ENCODE assay signal across 6 worm cellular contexts in the genomic region with DNA sequence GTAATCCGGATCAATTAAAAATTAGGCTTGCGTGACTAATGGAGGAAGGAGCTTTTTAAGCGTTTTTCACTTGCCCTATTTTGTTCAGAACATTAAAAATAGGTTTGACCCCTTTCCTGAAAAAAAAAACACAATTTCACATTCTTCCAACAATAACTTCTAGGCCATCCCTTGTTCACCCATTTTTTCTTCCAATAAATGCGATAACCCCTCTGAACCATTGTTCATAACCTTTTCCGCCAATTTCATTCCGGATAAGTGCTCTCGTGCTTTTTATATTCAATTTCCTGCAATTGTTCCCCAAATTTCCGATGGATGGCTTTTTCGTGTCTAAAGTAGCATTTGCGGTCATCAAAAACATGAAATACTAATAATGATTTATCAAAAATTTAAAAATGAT.
TF ChIP-seq lines count a peak whose summit lies in the region.

No protein-coding gene starts in this region.

TF ChIP-seq in whole organism, L1 larva, 84 proteins besides CTCF, POLR2A, EP300 and RAD21 (continues in another document):
- TF ChIP-seq aly-2 (tag; optimal IDR thresholded peaks at IDR 0.05; lab: Kevin White, UChicago) (peak; percentile 4), sup-37 (GFP tag; optimal IDR thresholded peaks at IDR 0.05; lab: Kevin White, UChicago) (no peak), hlh-17 (GFP tag; optimal IDR thresholded peaks at IDR 0.05; lab: Kevin White, UChicago; ENCODE audit: borderline replicate concordance) (no peak), ama-1 (optimal IDR thresholded peaks at IDR 0.05; lab: Kevin White, UChicago) (no peak), elt-2 (tag; optimal IDR thresholded peaks at IDR 0.05; lab: Kevin White, UChicago) (peak; percentile 20), nhr-71 (tag; optimal IDR thresholded peaks at IDR 0.05; lab: Kevin White, UChicago) (no peak), nhr-85 (tag; lab: Kevin White, UChicago) (no peak), fkh-8 (tag; optimal IDR thresholded peaks at IDR 0.05; lab: Kevin White, UChicago) (no peak), ceh-90 (tag; optimal IDR thresholded peaks at IDR 0.05; lab: Kevin White, UChicago) (no peak), vab-15 (tag; optimal IDR thresholded peaks at IDR 0.05; lab: Kevin White, UChicago) (no peak), ets-5 (GFP tag; IDR thresholded peaks at IDR 0.05; lab: Robert Waterston, UW) (no peak), efl-1 (optimal IDR thresholded peaks at IDR 0.05; lab: Kevin White, UChicago) (no peak), efl-1 (GFP tag; optimal IDR thresholded peaks at IDR 0.05 in 1 of 2; lab: Kevin White, UChicago) (no peak), blmp-1 (tag; optimal IDR thresholded peaks at IDR 0.05; lab: Kevin White, UChicago) (no peak), ceh-63 (GFP tag; optimal IDR thresholded peaks at IDR 0.05; lab: Kevin White, UChicago) (no peak)

TF ChIP-seq in whole organism, L2 larva, 48 proteins besides CTCF, POLR2A, EP300 and RAD21 (continues in another document):
- TF ChIP-seq zag-1 (tag; optimal IDR thresholded peaks at IDR 0.05; lab: Kevin White, UChicago), result no peak
- no peak for TF ChIP-seq crh-2 (tag; optimal IDR thresholded peaks at IDR 0.05; lab: Kevin White, UChicago)
- no peak for TF ChIP-seq lin-39 (tag; optimal IDR thresholded peaks at IDR 0.05; lab: Kevin White, UChicago)
- no peak for TF ChIP-seq ZK546.5 (tag; optimal IDR thresholded peaks at IDR 0.05; lab: Kevin White, UChicago)
- TF ChIP-seq dmd-4 (tag; optimal IDR thresholded peaks at IDR 0.05; lab: Kevin White, UChicago), result no peak
- TF ChIP-seq ztf-11 (tag; optimal IDR thresholded peaks at IDR 0.05; lab: Kevin White, UChicago), result no peak
- TF ChIP-seq nhr-237 (tag; optimal IDR thresholded peaks at IDR 0.05; lab: Kevin White, UChicago), result no peak
- peak; percentile 0 for TF ChIP-seq nhr-25 (tag; optimal IDR thresholded peaks at IDR 0.05; lab: Kevin White, UChicago)
- no peak for TF ChIP-seq Y55F3AM.14 (GFP tag; optimal IDR thresholded peaks at IDR 0.05; lab: Kevin White, UChicago)
- TF ChIP-seq nhr-129 (tag; optimal IDR thresholded peaks at IDR 0.05; lab: Kevin White, UChicago), result no peak
- peak; percentile 25 for TF ChIP-seq nhr-21 (tag; optimal IDR thresholded peaks at IDR 0.05; lab: Kevin White, UChicago)
- TF ChIP-seq nhr-12 (tag; optimal IDR thresholded peaks at IDR 0.05; lab: Kevin White, UChicago), result no peak
- TF ChIP-seq unc-62 (GFP tag; optimal IDR thresholded peaks at IDR 0.05; lab: Kevin White, UChicago), result no peak
- TF ChIP-seq sma-9 (GFP tag; optimal IDR thresholded peaks at IDR 0.05; lab: Kevin White, UChicago), result peak; percentile 39
- TF ChIP-seq sma-9 (tag; optimal IDR thresholded peaks at IDR 0.05; lab: Kevin White, UChicago), result no peak
- TF ChIP-seq egl-27 (tag; optimal IDR thresholded peaks at IDR 0.05; lab: Kevin White, UChicago), result no peak

TF ChIP-seq in whole organism, L3 larva, 47 proteins besides CTCF, POLR2A, EP300 and RAD21:
- TF ChIP-seq nhr-23 (tag; optimal IDR thresholded peaks at IDR 0.05; lab: Kevin White, UChicago) (peak; percentile 26), pha-4 (tag; optimal IDR thresholded peaks at IDR 0.05; lab: Kevin White, UChicago) (peak; percentile 25), ceh-9 (tag; optimal IDR thresholded peaks at IDR 0.05; lab: Kevin White, UChicago) (no peak), ama-1 (optimal IDR thresholded peaks at IDR 0.05; lab: Kevin White, UChicago) (peak; percentile 72), nhr-43 (tag; optimal IDR thresholded peaks at IDR 0.05; lab: Kevin White, UChicago; ENCODE audit: poor library complexity, severe bottlenecking) (peak; percentile 74), ceh-82 (tag; optimal IDR thresholded peaks at IDR 0.05; lab: Kevin White, UChicago) (no peak), tbx-2 (tag; optimal IDR thresholded peaks at IDR 0.05; lab: Kevin White, UChicago) (peak; percentile 36), aly-2 (tag; optimal IDR thresholded peaks at IDR 0.05; lab: Kevin White, UChicago) (peak; percentile 31)

TF ChIP-seq in whole organism, L4 larva, 104 proteins besides CTCF, POLR2A, EP300 and RAD21 (continues in another document):
- TF ChIP-seq tag-97 (GFP tag; IDR thresholded peaks at IDR 0.05; lab: Robert Waterston, UW) (0 out of 2 replicates have a peak, but pooled peaks have one; percentile 23), daf-19 (GFP tag; conservative IDR thresholded peaks at IDR 0.05; lab: Robert Waterston, UW) (no peak), nhr-11 (tag; optimal IDR thresholded peaks at IDR 0.05; lab: Kevin White, UChicago) (no peak), nhr-10 (tag; optimal IDR thresholded peaks at IDR 0.05; lab: Kevin White, UChicago) (no peak), D1046.2 (GFP tag; IDR thresholded peaks at IDR 0.05; lab: Robert Waterston, UW) (no peak), lir-3 (tag; optimal IDR thresholded peaks at IDR 0.05; lab: Kevin White, UChicago) (peak; percentile 10), unc-39 (tag; optimal IDR thresholded peaks at IDR 0.05; lab: Kevin White, UChicago) (no peak), dmd-6 (GFP tag; IDR thresholded peaks at IDR 0.05; lab: Robert Waterston, UW) (no peak), ztf-7 (tag; optimal IDR thresholded peaks at IDR 0.05; lab: Kevin White, UChicago) (no peak), hlh-11 (tag; optimal IDR thresholded peaks at IDR 0.05; lab: Kevin White, UChicago) (peak; percentile 7), T26A8.4 (GFP tag; IDR thresholded peaks at IDR 0.05; lab: Robert Waterston, UW) (peak; percentile 78), lim-7 (GFP tag; IDR thresholded peaks at IDR 0.05; lab: Robert Waterston, UW) (0 out of 2 replicates have a peak, but pooled peaks have one; percentile 40), saeg-2 (GFP tag; IDR thresholded peaks at IDR 0.05; lab: Robert Waterston, UW) (0 out of 2 replicates have a peak, but pooled peaks have one; percentile 43), ceh-62 (tag; optimal IDR thresholded peaks at IDR 0.05; lab: Kevin White, UChicago) (no peak), lin-15B (tag; optimal IDR thresholded peaks at IDR 0.05; lab: Kevin White, UChicago) (no peak), cey-2 (tag; optimal IDR thresholded peaks at IDR 0.05; lab: Kevin White, UChicago; ENCODE audit: borderline replicate concordance, insufficient read depth) (no peak), zfp-3 (GFP tag; conservative IDR thresholded peaks at IDR 0.05; lab: Robert Waterston, UW) (peak; percentile 61; the same call in 1 of the 2 replicates)

TF ChIP-seq in whole organism, mixed stage, embryonic, 35 proteins besides CTCF, POLR2A, EP300 and RAD21:
- TF ChIP-seq sptf-1 (tag; optimal IDR thresholded peaks at IDR 0.05; lab: Kevin White, UChicago), result peak; percentile 19
- no peak for TF ChIP-seq blmp-1 (tag; optimal IDR thresholded peaks at IDR 0.05; lab: Kevin White, UChicago)
- TF ChIP-seq ces-1 (GFP tag; optimal IDR thresholded peaks at IDR 0.05; lab: Kevin White, UChicago), result peak; percentile 27
- TF ChIP-seq tbx-8 (GFP tag; optimal IDR thresholded peaks at IDR 0.05; lab: Kevin White, UChicago), result no peak

TF ChIP-seq in whole organism, young adult, 124 proteins besides CTCF, POLR2A, EP300 and RAD21:
- TF ChIP-seq nhr-90 (tag; optimal IDR thresholded peaks at IDR 0.05; lab: Kevin White, UChicago) (no peak), C17E4.6 (GFP tag; IDR thresholded peaks at IDR 0.05; lab: Robert Waterston, UW) (no peak), zim-3 (tag; optimal IDR thresholded peaks at IDR 0.05; lab: Kevin White, UChicago) (peak; percentile 23), ztf-25 (GFP tag; IDR thresholded peaks at IDR 0.05; lab: Robert Waterston, UW) (no peak), ceh-27 (GFP tag; optimal IDR thresholded peaks at IDR 0.05; lab: Kevin White, UChicago) (no peak), madf-6 (GFP tag; IDR thresholded peaks at IDR 0.05; lab: Robert Waterston, UW) (peak; percentile 33), F10E7.11 (tag; optimal IDR thresholded peaks at IDR 0.05; lab: Kevin White, UChicago) (no peak), cebp-2 (GFP tag; IDR thresholded peaks at IDR 0.05; lab: Robert Waterston, UW) (no peak), repo-1 (tag; optimal IDR thresholded peaks at IDR 0.05; lab: Kevin White, UChicago) (peak; percentile 44), Y53G8AR.9 (GFP tag; conservative IDR thresholded peaks at IDR 0.05; lab: Robert Waterston, UW) (0 out of 2 replicates have a peak, but pooled peaks have one; percentile 13), cebp-1 (GFP tag; IDR thresholded peaks at IDR 0.05; lab: Robert Waterston, UW) (no peak), cebp-1 (tag; optimal IDR thresholded peaks at IDR 0.05; lab: Kevin White, UChicago) (peak; percentile 63), B0336.3 (GFP tag; IDR thresholded peaks at IDR 0.05; lab: Robert Waterston, UW) (peak; percentile 46; the same call in 1 of the 2 replicates), F57C9.4 (tag; optimal IDR thresholded peaks at IDR 0.05; lab: Kevin White, UChicago) (peak; percentile 28), pbrm-1 (GFP tag; IDR thresholded peaks at IDR 0.05; lab: Robert Waterston, UW) (0 out of 2 replicates have a peak, but pooled peaks have one; percentile 18), nfyb-1 (GFP tag; IDR thresholded peaks at IDR 0.05; lab: Robert Waterston, UW) (peak; percentile 54; the same call in 1 of the 2 replicates), F23B12.7 (tag; optimal IDR thresholded peaks at IDR 0.05; lab: Kevin White, UChicago; ENCODE audit: insufficient read depth) (no peak), lin-40 (tag; optimal IDR thresholded peaks at IDR 0.05; lab: Kevin White, UChicago) (peak; percentile 4), sea-2 (GFP tag; IDR thresholded peaks at IDR 0.05; lab: Robert Waterston, UW) (no peak), lsy-27 (tag; optimal IDR thresholded peaks at IDR 0.05; lab: Kevin White, UChicago; ENCODE audit: borderline replicate concordance, insufficient read depth) (no peak), madf-3 (GFP tag; IDR thresholded peaks at IDR 0.05; lab: Robert Waterston, UW) (0 out of 2 replicates have a peak, but pooled peaks have one; percentile 13), lin-54 (GFP tag; optimal IDR thresholded peaks at IDR 0.05; lab: Kevin White, UChicago) (no peak)
